Fruit fly (Drosophila melanogaster) whole organism: Measurements from ENCODE around the gene CG45122.

ENCODE experiments used
- Dll ChIP-seq: fragments of >200 bp; optimal IDR thresholded peaks from 2 replicates; lab custom pipeline; 2017
- EcR ChIP-seq, 2 experiments: fragments of >200 bp; optimal IDR thresholded peaks; 2 replicates each; lab custom pipeline; 2017; ENCODE audit warnings: missing biosample characterization in 2 of 2, missing genetic modification characterization in 2 of 2, missing genetic modification reagents in 2 of 2
- pan ChIP-seq: fragments of >200 bp; optimal IDR thresholded peaks from 2 replicates; lab custom pipeline; 2017
- psq ChIP-seq: fragments of >200 bp; optimal IDR thresholded peaks from 2 replicates; lab custom pipeline; 2017
- usp ChIP-seq: fragments of >200 bp; optimal IDR thresholded peaks from 2 replicates; lab custom pipeline; 2017; ENCODE audit warnings: missing biosample characterization, missing genetic modification characterization, mixed read lengths

DNA sequence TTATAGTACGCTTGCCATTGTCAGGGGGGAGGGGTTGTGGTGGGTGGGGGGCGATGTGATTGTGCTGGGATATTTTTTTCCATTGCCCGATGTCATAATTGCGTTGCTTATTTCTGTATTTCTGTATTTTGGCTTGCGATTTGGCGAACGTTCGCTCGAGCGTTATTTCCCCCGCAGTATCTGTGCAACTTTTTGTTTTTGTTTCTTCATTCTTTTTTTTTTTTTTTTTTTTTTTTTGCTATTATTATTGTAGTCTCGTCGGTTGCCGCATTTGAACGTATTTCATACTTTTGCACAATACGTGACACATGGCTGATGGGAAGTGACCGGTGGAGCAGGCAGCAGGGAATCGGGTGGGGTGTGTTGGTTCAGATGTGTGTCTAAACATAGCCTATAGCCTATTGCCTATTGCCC, 26.3 kb upstream of the CG45122 start:
- no peak for TF ChIP-seq psq (lab: Kevin White, UChicago)
- no peak for TF ChIP-seq pan
- TF ChIP-seq usp (GFP tag; lab: Kevin White, UChicago), result no peak
- no peak for TF ChIP-seq EcR (GFP tag; optimal IDR thresholded peaks at IDR 0.05; lab: Kevin White, UChicago)
- TF ChIP-seq Dll, result no peak
